Worm (Caenorhabditis elegans): ENCODE data around the gene col-154.

DNA sequence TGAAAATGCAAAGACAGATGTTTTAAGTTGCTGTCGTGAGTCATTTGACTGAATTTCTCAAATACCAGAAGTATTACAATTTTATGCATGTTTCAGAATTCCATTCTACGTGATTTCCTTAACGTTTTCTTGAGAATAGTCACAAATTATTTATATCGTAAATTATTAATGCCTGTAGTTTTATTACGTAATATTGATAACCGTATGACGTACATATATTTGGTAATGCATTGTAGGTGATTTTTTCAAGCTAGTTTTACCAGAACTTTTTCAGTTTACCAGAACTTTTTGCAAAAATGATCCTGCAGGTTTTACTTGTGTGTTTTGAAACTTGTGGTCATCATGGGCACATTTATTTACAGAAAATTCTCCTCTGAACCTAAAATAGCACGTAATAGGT, 11.2 kb upstream of the col-154 start:
- TF ChIP-seq nhr-12 (tag; optimal IDR thresholded peaks at IDR 0.05) (no peak), zag-1 (tag; optimal IDR thresholded peaks at IDR 0.05) (no peak), R02D3.7 (tag; optimal IDR thresholded peaks at IDR 0.05) (no peak), mdl-1 (tag; optimal IDR thresholded peaks at IDR 0.05) (no peak), egl-27 (tag; optimal IDR thresholded peaks at IDR 0.05) (no peak)

Data from whole organism, L3 larva.